Worm (Caenorhabditis elegans): ENCODE results near the gene ntc-1.

DNA sequence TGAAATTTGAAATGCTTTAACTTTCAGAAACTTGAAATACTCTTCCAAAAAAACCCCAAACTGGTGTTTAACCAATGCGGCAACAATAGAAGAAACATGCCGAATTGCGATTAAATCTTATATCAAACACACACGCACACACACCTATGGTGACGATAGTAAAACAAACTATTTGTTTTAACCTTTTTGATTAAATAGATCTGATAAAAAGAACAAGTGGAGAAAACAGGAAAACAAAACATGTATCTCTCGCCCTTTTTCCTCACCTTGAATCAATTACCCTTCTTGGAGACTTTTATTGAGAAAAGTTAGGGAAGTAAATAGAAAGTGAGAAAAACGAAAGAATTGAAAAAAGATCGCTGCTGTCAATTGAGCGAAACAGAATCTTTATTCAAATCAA is 4.5 kb upstream of the ntc-1 start:
- TF ChIP-seq aly-2 (tag; optimal IDR thresholded peaks at IDR 0.05): no peak
- TF ChIP-seq nhr-25 (tag; optimal IDR thresholded peaks at IDR 0.05; ENCODE audit: borderline replicate concordance, insufficient read depth): no peak
- no peak for TF ChIP-seq fos-1 (tag; optimal IDR thresholded peaks at IDR 0.05)
- no peak for TF ChIP-seq ces-1 (GFP tag; optimal IDR thresholded peaks at IDR 0.05)
- no peak for TF ChIP-seq php-3 (GFP tag; IDR thresholded peaks at IDR 0.05)
- no peak for TF ChIP-seq attf-4 (tag; optimal IDR thresholded peaks at IDR 0.05)
- no peak for TF ChIP-seq daf-16 (GFP tag; optimal IDR thresholded peaks at IDR 0.05)
- TF ChIP-seq daf-16 (tag; optimal IDR thresholded peaks at IDR 0.05): peak; percentile 63
- no peak for TF ChIP-seq ama-1 (optimal IDR thresholded peaks at IDR 0.05)
- TF ChIP-seq madf-5 (GFP tag; IDR thresholded peaks at IDR 0.05): no peak
- TF ChIP-seq nhr-11 (tag; optimal IDR thresholded peaks at IDR 0.05): no peak
- no peak for TF ChIP-seq egl-27 (tag; optimal IDR thresholded peaks at IDR 0.05)
- TF ChIP-seq nhr-6 (tag; optimal IDR thresholded peaks at IDR 0.05): no peak
- TF ChIP-seq lin-15B (tag; optimal IDR thresholded peaks at IDR 0.05): no peak
- TF ChIP-seq unc-39 (tag; optimal IDR thresholded peaks at IDR 0.05): no peak

All from whole organism, L4 larva.